Fruit fly (Drosophila melanogaster) whole organism, embryonic: ENCODE data around the gene CG10970.

ENCODE experiments used
- Adf1 ChIP-seq: fragments of 200-800 bp; sonication (Bioruptor generic); IDR thresholded peaks from 2 replicates; pipeline ENCODE4 v1.3.6; 2022; ENCODE audit warnings: missing biosample characterization, missing genetic modification characterization
- BEAF-32 ChIP-seq: fragments of 200-800 bp; sonication (Bioruptor generic); optimal IDR thresholded peaks from 3 replicates; lab custom pipeline; 2017; ENCODE audit warnings: missing biosample characterization, missing genetic modification characterization, mild to moderate bottlenecking, moderate library complexity, missing genetic modification reagents
- CG10462 ChIP-seq: fragments of 200-800 bp; sonication (Bioruptor generic); optimal IDR thresholded peaks from 2 replicates; lab custom pipeline; 2016; ENCODE audit warnings: missing biosample characterization, missing genetic modification characterization
- CG10543 ChIP-seq: fragments of 200-800 bp; sonication (Bioruptor generic); optimal IDR thresholded peaks from 3 replicates; lab custom pipeline; 2017; ENCODE audit warnings: missing biosample characterization, mild to moderate bottlenecking, missing genetic modification characterization, moderate library complexity
- CG10959 ChIP-seq: fragments of 200-800 bp; sonication (Bioruptor generic); IDR thresholded peaks from 2 replicates; pipeline ENCODE4 v1.3.6; 2022; ENCODE audit warnings: missing biosample characterization, missing genetic modification characterization
- CG11247 ChIP-seq: fragments of 200-800 bp; sonication (Bioruptor generic); IDR thresholded peaks from 2 replicates; pipeline ENCODE4 v1.3.6; 2022; ENCODE audit warnings: missing biosample characterization, missing genetic modification characterization
- CG14050 ChIP-seq: fragments of 200-800 bp; sonication (Bioruptor generic); IDR thresholded peaks from 3 replicates; pipeline ENCODE4 v1.3.6; 2022; ENCODE audit warnings: missing biosample characterization, missing genetic modification characterization
- CG15011 ChIP-seq: fragments of 200-800 bp; sonication (Bioruptor generic); optimal IDR thresholded peaks from 3 replicates; lab custom pipeline; 2018; ENCODE audit warnings: missing biosample characterization, mild to moderate bottlenecking, missing genetic modification characterization
- CG16813 ChIP-seq: fragments of 200-800 bp; sonication (Bioruptor generic); IDR thresholded peaks from 3 replicates; pipeline ENCODE4 v1.3.6; 2022; ENCODE audit warnings: missing biosample characterization, missing genetic modification characterization; ENCODE audit not compliant: partially characterized antibody
- CG17385 ChIP-seq: fragments of 200-800 bp; sonication (Bioruptor generic); optimal IDR thresholded peaks from 3 replicates; lab custom pipeline; 2018; ENCODE audit warnings: missing biosample characterization, mild to moderate bottlenecking, missing genetic modification characterization
- CG17912 ChIP-seq: fragments of 200-800 bp; sonication (Bioruptor generic); optimal IDR thresholded peaks from 2 replicates; lab custom pipeline; 2018; ENCODE audit warnings: missing biosample characterization, mild to moderate bottlenecking, missing genetic modification characterization
- CG18262 ChIP-seq: fragments of 200-800 bp; optimal IDR thresholded peaks from 3 replicates; lab custom pipeline; 2019; ENCODE audit warnings: missing biosample characterization, mild to moderate bottlenecking, missing genetic modification characterization, moderate library complexity
- CG18476 ChIP-seq: fragments of 200-800 bp; sonication (Bioruptor generic); optimal IDR thresholded peaks from 2 replicates; lab custom pipeline; 2016; ENCODE audit warnings: missing biosample characterization, mild to moderate bottlenecking, missing genetic modification characterization
- CG3281 ChIP-seq: fragments of 200-800 bp; sonication (Bioruptor generic); optimal IDR thresholded peaks from 3 replicates; lab custom pipeline; 2017; ENCODE audit warnings: missing biosample characterization, mild to moderate bottlenecking, missing genetic modification characterization
- CG4617 ChIP-seq: fragments of 200-800 bp; sonication (Bioruptor generic); optimal IDR thresholded peaks from 3 replicates; lab custom pipeline; 2016; ENCODE audit warnings: missing biosample characterization, missing genetic modification characterization, borderline replicate concordance
- CG4730 ChIP-seq: fragments of 200-800 bp; sonication (Bioruptor generic); IDR thresholded peaks from 2 replicates; pipeline ENCODE4 v1.3.6; 2022; ENCODE audit warnings: missing biosample characterization, missing genetic modification characterization
- CkIIα-i1 ChIP-seq: fragments of 200-800 bp; sonication (Bioruptor generic); IDR thresholded peaks from 2 replicates; pipeline ENCODE4 v1.3.6; 2022; ENCODE audit warnings: missing biosample characterization, missing genetic modification characterization
- Dip3 ChIP-seq: fragments of 200-800 bp; sonication (Bioruptor generic); optimal IDR thresholded peaks from 3 replicates; lab custom pipeline; 2016; ENCODE audit warnings: missing biosample characterization, missing genetic modification characterization
- Doc2 ChIP-seq: fragments of 200-800 bp; sonication (Bioruptor generic); IDR thresholded peaks from 2 replicates; pipeline ENCODE4 v1.3.6; 2022; ENCODE audit warnings: missing biosample characterization, missing genetic modification characterization
- Drgx ChIP-seq: fragments of 200-800 bp; sonication (Bioruptor generic); IDR thresholded peaks from 2 replicates; pipeline ENCODE4 v1.3.6; 2022; ENCODE audit warnings: missing biosample characterization, missing genetic modification characterization
- H2.0 ChIP-seq: fragments of 200-800 bp; sonication (Bioruptor generic); IDR thresholded peaks from 2 replicates; pipeline ENCODE4 v1.3.6; 2022; ENCODE audit warnings: missing biosample characterization, missing genetic modification characterization
- Hmr ChIP-seq: fragments of 200-800 bp; sonication (Bioruptor generic); optimal IDR thresholded peaks from 3 replicates; lab custom pipeline; 2017; ENCODE audit warnings: mild to moderate bottlenecking, missing biosample characterization, missing genetic modification reagents, missing genetic modification characterization
- NfI ChIP-seq: fragments of 200-800 bp; sonication (Bioruptor generic); optimal IDR thresholded peaks from 3 replicates; lab custom pipeline; 2018; ENCODE audit warnings: missing biosample characterization, mild to moderate bottlenecking, missing genetic modification characterization, moderate library complexity
- Rfx ChIP-seq: fragments of 200-800 bp; sonication (Bioruptor generic); IDR thresholded peaks from 2 replicates; pipeline ENCODE4 v1.3.6; 2022; ENCODE audit warnings: missing biosample characterization, missing genetic modification characterization
- Scr ChIP-seq: fragments of 200-800 bp; sonication (Bioruptor generic); IDR thresholded peaks from 2 replicates; pipeline ENCODE4 v1.3.6; 2022; ENCODE audit warnings: missing biosample characterization, missing genetic modification characterization; ENCODE audit not compliant: partially characterized antibody
- ap ChIP-seq: fragments of 200-800 bp; sonication (Bioruptor generic); IDR thresholded peaks from 2 replicates; pipeline ENCODE4 v1.3.6; 2022; ENCODE audit warnings: missing biosample characterization, missing genetic modification characterization
- cad ChIP-seq: fragments of >200 bp; optimal IDR thresholded peaks from 2 replicates; lab custom pipeline; 2017; ENCODE audit warnings: missing biosample characterization, missing genetic modification characterization
- caup ChIP-seq: fragments of 200-800 bp; sonication (Bioruptor generic); optimal IDR thresholded peaks from 3 replicates; lab custom pipeline; 2017; ENCODE audit warnings: missing biosample characterization, mild to moderate bottlenecking, missing genetic modification characterization, moderate library complexity; ENCODE audit not compliant: severe bottlenecking
- chif ChIP-seq, 2 experiments: fragments of 200-800 bp; sonication (Bioruptor generic); optimal IDR thresholded peaks; 3 replicates each; lab custom pipeline; 2016; ENCODE audit warnings: missing biosample characterization in 2 of 2, missing genetic modification characterization in 2 of 2
- dati ChIP-seq: fragments of 200-800 bp; sonication (Bioruptor generic); IDR thresholded peaks from 2 replicates; pipeline ENCODE4 v1.3.6; 2022; ENCODE audit warnings: missing biosample characterization, missing genetic modification characterization
- dm ChIP-seq: fragments of 200-800 bp; sonication (Bioruptor generic); optimal IDR thresholded peaks from 3 replicates; lab custom pipeline; 2016; ENCODE audit warnings: missing biosample characterization, missing genetic modification characterization
- dmrt11E ChIP-seq: fragments of 200-800 bp; sonication (Bioruptor generic); optimal IDR thresholded peaks from 3 replicates; lab custom pipeline; 2018; ENCODE audit warnings: missing biosample characterization, mild to moderate bottlenecking, missing genetic modification characterization, moderate library complexity
- ewg ChIP-seq: fragments of 200-800 bp; sonication (Bioruptor generic); optimal IDR thresholded peaks from 3 replicates; lab custom pipeline; 2017; ENCODE audit warnings: mild to moderate bottlenecking, missing biosample characterization, missing genetic modification reagents, missing genetic modification characterization
- fd102C ChIP-seq: fragments of 200-800 bp; sonication (Bioruptor generic); optimal IDR thresholded peaks from 2 replicates; lab custom pipeline; 2018; ENCODE audit warnings: missing biosample characterization, mild to moderate bottlenecking, missing genetic modification characterization, moderate library complexity
- ftz-f1 ChIP-seq: fragments of 200-800 bp; sonication (Bioruptor generic); optimal IDR thresholded peaks from 2 replicates; lab custom pipeline; 2016; ENCODE audit warnings: missing biosample characterization, missing genetic modification characterization
- gce ChIP-seq: fragments of 200-800 bp; sonication (Bioruptor generic); IDR thresholded peaks from 3 replicates; pipeline ENCODE4 v1.3.6; 2022; ENCODE audit warnings: missing biosample characterization, missing genetic modification characterization
- hkb ChIP-seq, 2 experiments: fragments of 200-800 bp in 1 of 2; fragments of >200 bp in 1 of 2; sonication (Bioruptor generic) in 1 of 2; IDR thresholded peaks in 1 of 2; optimal IDR thresholded peaks in 1 of 2; 2 replicates each; pipeline versions ENCODE4 v1.3.6 to Lab custom; 2017 to 2022; ENCODE audit warnings: missing biosample characterization in 1 of 2, missing genetic modification characterization in 1 of 2
- ken ChIP-seq: fragments of 200-800 bp; sonication (Bioruptor generic); IDR thresholded peaks from 3 replicates; pipeline ENCODE4 v1.3.6; 2022; ENCODE audit warnings: missing biosample characterization, missing genetic modification characterization
- knrl ChIP-seq: fragments of 200-800 bp; sonication (Bioruptor generic); IDR thresholded peaks from 3 replicates; pipeline ENCODE4 v1.3.6; 2022; ENCODE audit warnings: missing biosample characterization, missing genetic modification characterization; ENCODE audit not compliant: partially characterized antibody
- org-1 ChIP-seq: fragments of 200-800 bp; sonication (Bioruptor generic); optimal IDR thresholded peaks from 2 replicates; lab custom pipeline; 2017; ENCODE audit warnings: missing biosample characterization, missing genetic modification characterization
- rib ChIP-seq: fragments of 200-800 bp; sonication (Bioruptor generic); IDR thresholded peaks from 2 replicates; pipeline ENCODE4 v1.3.6; 2022; ENCODE audit warnings: missing biosample characterization, missing genetic modification characterization
- row ChIP-seq: fragments of 200-800 bp; sonication (Bioruptor generic); IDR thresholded peaks from 3 replicates; pipeline ENCODE4 v1.3.6; 2022; ENCODE audit warnings: missing biosample characterization, missing genetic modification characterization
- seq ChIP-seq: fragments of 200-800 bp; sonication (Bioruptor generic); IDR thresholded peaks from 2 replicates; pipeline ENCODE4 v1.3.6; 2022; ENCODE audit warnings: missing biosample characterization, missing genetic modification characterization
- slbo ChIP-seq: fragments of 200-800 bp; sonication (Bioruptor generic); IDR thresholded peaks from 2 replicates; pipeline ENCODE4 v1.3.6; 2022; ENCODE audit warnings: missing biosample characterization, missing genetic modification characterization
- sqz ChIP-seq: fragments of 200-800 bp; sonication (Bioruptor generic); optimal IDR thresholded peaks from 3 replicates; lab custom pipeline; 2018; ENCODE audit warnings: missing biosample characterization, mild to moderate bottlenecking, missing genetic modification characterization
- sug ChIP-seq: fragments of 200-800 bp; optimal IDR thresholded peaks from 2 replicates; lab custom pipeline; 2019; ENCODE audit warnings: missing biosample characterization, mild to moderate bottlenecking, missing genetic modification characterization, moderate library complexity
- ttk ChIP-seq: fragments of 200-800 bp; sonication (Bioruptor generic); IDR thresholded peaks from 2 replicates; pipeline ENCODE4 v2.1.2; 2022; ENCODE audit warnings: missing biosample characterization, missing genetic modification characterization
- vnd ChIP-seq: fragments of 200-800 bp; sonication (Bioruptor generic); IDR thresholded peaks from 3 replicates; pipeline ENCODE4 v1.3.6; 2022; ENCODE audit warnings: missing biosample characterization, missing genetic modification characterization; ENCODE audit not compliant: partially characterized antibody
- vvl ChIP-seq: fragments of 200-800 bp; sonication (Bioruptor generic); IDR thresholded peaks from 2 replicates; pipeline ENCODE4 v1.3.6; 2022; ENCODE audit warnings: missing biosample characterization, missing genetic modification characterization
- zf30C ChIP-seq: fragments of 200-800 bp; sonication (Bioruptor generic); optimal IDR thresholded peaks from 3 replicates; lab custom pipeline; 2018; ENCODE audit warnings: missing biosample characterization, mild to moderate bottlenecking, missing genetic modification characterization

CG10970 gene

dm6 chrX:9067754-9068477 lies 3.3 kb downstream of the CG10970 start, which contains the start of gene CG15365 (continued):
- TF ChIP-seq CG4730 (GFP tag; lab: Robert Waterston, UW) = no peak
- peak; percentile 94 for TF ChIP-seq Adf1 (GFP tag; lab: Robert Waterston, UW)
- no peak for TF ChIP-seq rib (GFP tag; lab: Robert Waterston, UW)
- no peak for TF ChIP-seq zf30C
- TF ChIP-seq Dip3 = no peak
- no peak for TF ChIP-seq Rfx (GFP tag; lab: Robert Waterston, UW)
- no peak for TF ChIP-seq dm (GFP tag; lab: Kevin White, UChicago)
- TF ChIP-seq CG10959 (GFP tag; lab: Robert Waterston, UW) = no peak
- TF ChIP-seq Doc2 = no peak
- TF ChIP-seq CG18476 = no peak
- no peak for TF ChIP-seq chif (GFP tag; optimal IDR thresholded peaks at IDR 0.05; lab: Kevin White, UChicago)
- TF ChIP-seq sug (tag; lab: Kevin White, UChicago) = no peak
- TF ChIP-seq CG3281 (GFP tag; lab: Kevin White, UChicago) = no peak
- no peak for TF ChIP-seq ewg
- no peak for TF ChIP-seq CG15011 (GFP tag; lab: Kevin White, UChicago)
- TF ChIP-seq CG17912 (GFP tag; lab: Kevin White, UChicago) = no peak
- TF ChIP-seq CG16813 (GFP tag; lab: Robert Waterston, UW) = peak; percentile 32; the same call in 1 of the 3 replicates
- TF ChIP-seq caup (GFP tag; lab: Kevin White, UChicago) = no peak
- no peak for TF ChIP-seq gce (GFP tag; lab: Robert Waterston, UW)
- TF ChIP-seq slbo (GFP tag; lab: Robert Waterston, UW) = no peak
- TF ChIP-seq seq (GFP tag; lab: Robert Waterston, UW) = no peak
- peak; percentile 32; the same call in 1 of the 3 replicates for TF ChIP-seq knrl
- no peak for TF ChIP-seq CG10462 (GFP tag; lab: Kevin White, UChicago)
- TF ChIP-seq CG11247 = no peak
- TF ChIP-seq ken (GFP tag; lab: Robert Waterston, UW) = no peak
- no peak for TF ChIP-seq dati (GFP tag; lab: Robert Waterston, UW)
- no peak for TF ChIP-seq CG18262
- no peak for TF ChIP-seq H2.0 (GFP tag; lab: Robert Waterston, UW)
- no peak for TF ChIP-seq ap
- no peak for TF ChIP-seq NfI
- no peak for TF ChIP-seq CG14050 (GFP tag; lab: Robert Waterston, UW)
- TF ChIP-seq cad = no peak
- no peak for TF ChIP-seq ftz-f1 (GFP tag; lab: Kevin White, UChicago)
- TF ChIP-seq row (GFP tag; lab: Robert Waterston, UW) = peak; percentile 47
- TF ChIP-seq Drgx (GFP tag; lab: Robert Waterston, UW) = peak; percentile 47; the same call in 1 of the 2 replicates
- no peak for TF ChIP-seq ttk (GFP tag; lab: Robert Waterston, UW)
- TF ChIP-seq sqz = peak; percentile 58
- no peak for TF ChIP-seq Scr
- TF ChIP-seq CG17385 (GFP tag; lab: Kevin White, UChicago) = no peak
- TF ChIP-seq fd102C (GFP tag; lab: Kevin White, UChicago) = no peak
- no peak for TF ChIP-seq org-1 (GFP tag; lab: Kevin White, UChicago)
- no peak for TF ChIP-seq hkb (optimal IDR thresholded peaks at IDR 0.05; lab: Kevin White, UChicago)
- no peak for TF ChIP-seq hkb (GFP tag; IDR thresholded peaks at IDR 0.05; lab: Robert Waterston, UW)
- no peak for TF ChIP-seq Hmr (GFP tag; lab: Kevin White, UChicago)
- no peak for TF ChIP-seq BEAF-32 (GFP tag; lab: Kevin White, UChicago)
- TF ChIP-seq CkIIα-i1 (GFP tag; lab: Robert Waterston, UW) = no peak
- no peak for TF ChIP-seq vnd (GFP tag; lab: Robert Waterston, UW)
- no peak for TF ChIP-seq CG4617
- no peak for TF ChIP-seq dmrt11E (tag; lab: Kevin White, UChicago)
- TF ChIP-seq CG10543 (GFP tag; lab: Kevin White, UChicago) = no peak
- peak; percentile 21; the same call in 1 of the 2 replicates for TF ChIP-seq vvl (GFP tag; lab: Robert Waterston, UW)
